Worm (Caenorhabditis elegans): ENCODE measurements around the gene T04G9.6.

T04G9.6 gene

ce11 chrX:770537-770936 is 14.2 kb downstream of the T04G9.6 start, which contains the start of gene T04G9.7:
Gene T04G9.7, plus strand, starts transcription at chrX:770837.
- TF ChIP-seq attf-4 (tag; optimal IDR thresholded peaks at IDR 0.05) (no peak), nhr-111 (GFP tag; optimal IDR thresholded peaks at IDR 0.05) (no peak), Y75B8A.6 (GFP tag; IDR thresholded peaks at IDR 0.05) (no peak), ceh-20 (GFP tag; IDR thresholded peaks at IDR 0.05) (no peak), ceh-28 (tag; optimal IDR thresholded peaks at IDR 0.05) (no peak), lin-29 (GFP tag; IDR thresholded peaks at IDR 0.05) (no peak), snpc-1.2 (GFP tag; IDR thresholded peaks at IDR 0.05) (no peak), T20F7.1 (GFP tag; optimal IDR thresholded peaks at IDR 0.05) (no peak), nhr-11 (tag; optimal IDR thresholded peaks at IDR 0.05) (no peak), daf-19 (GFP tag; conservative IDR thresholded peaks at IDR 0.05) (no peak), nhr-48 (tag; optimal IDR thresholded peaks at IDR 0.05) (no peak), unc-130 (GFP tag; optimal IDR thresholded peaks at IDR 0.05) (no peak), mep-1 (tag; optimal IDR thresholded peaks at IDR 0.05) (no peak), mdt-29 (GFP tag; IDR thresholded peaks at IDR 0.05) (no peak), ZK337.2 (GFP tag; IDR thresholded peaks at IDR 0.05) (no peak), vab-7 (GFP tag; IDR thresholded peaks at IDR 0.05) (no peak), tag-97 (GFP tag; IDR thresholded peaks at IDR 0.05) (no peak), pha-4 (GFP tag; IDR thresholded peaks at IDR 0.05) (no peak), pha-4 (tag; optimal IDR thresholded peaks at IDR 0.05) (no peak)

- TF ChIP-seq nhr-77 (tag; optimal IDR thresholded peaks at IDR 0.05): no peak
- TF ChIP-seq lin-39 (tag; optimal IDR thresholded peaks at IDR 0.05): no peak
- TF ChIP-seq pqm-1 (tag; optimal IDR thresholded peaks at IDR 0.05): no peak
- no peak for TF ChIP-seq snpc-1.2 (GFP tag; IDR thresholded peaks at IDR 0.05)
- peak in 1 of 2 experiments; percentile 47 for TF ChIP-seq unc-62 (GFP tag; optimal IDR thresholded peaks at IDR 0.05 in 1 of 2)
- TF ChIP-seq unc-62 (tag; optimal IDR thresholded peaks at IDR 0.05): no peak
- no peak for TF ChIP-seq nhr-10 (tag; optimal IDR thresholded peaks at IDR 0.05)
- TF ChIP-seq attf-4 (tag; optimal IDR thresholded peaks at IDR 0.05): no peak
- no peak for TF ChIP-seq saeg-2 (GFP tag; IDR thresholded peaks at IDR 0.05)
- peak; percentile 95 for TF ChIP-seq aha-1 (tag)
- no peak for TF ChIP-seq nhr-42 (GFP tag; IDR thresholded peaks at IDR 0.05)
- no peak for TF ChIP-seq ceh-82 (tag; optimal IDR thresholded peaks at IDR 0.05)
- no peak for TF ChIP-seq ztf-11 (tag; optimal IDR thresholded peaks at IDR 0.05)
- TF ChIP-seq tag-97 (GFP tag; IDR thresholded peaks at IDR 0.05): no peak
These were observed 15.2 kb downstream of the T04G9.6 start for ce11 chrX:769550-769949.

- TF ChIP-seq rbr-2 (tag; optimal IDR thresholded peaks at IDR 0.05): peak; percentile 97
- TF ChIP-seq unc-130 (GFP tag; optimal IDR thresholded peaks at IDR 0.05): no peak
- peak; percentile 99 for TF ChIP-seq lin-38 (GFP tag; IDR thresholded peaks at IDR 0.05)
- TF ChIP-seq snpc-4 (tag; optimal IDR thresholded peaks at IDR 0.05): no peak
- peak; percentile 66 for TF ChIP-seq lin-15B (tag; optimal IDR thresholded peaks at IDR 0.05)
- no peak for TF ChIP-seq F44E2.7 (GFP tag; IDR thresholded peaks at IDR 0.05)
- TF ChIP-seq hlh-11 (tag; optimal IDR thresholded peaks at IDR 0.05): peak; percentile 98
- TF ChIP-seq F10B5.3 (tag; optimal IDR thresholded peaks at IDR 0.05): peak; percentile 72
- peak; percentile 91 for TF ChIP-seq egl-43 (GFP tag; IDR thresholded peaks at IDR 0.05)
- peak; percentile 97 for TF ChIP-seq mep-1 (tag; optimal IDR thresholded peaks at IDR 0.05)
- TF ChIP-seq snpc-1.2 (GFP tag; IDR thresholded peaks at IDR 0.05): peak; percentile 47; the same call in 1 of the 2 replicates
- no peak for TF ChIP-seq dmd-9 (GFP tag; IDR thresholded peaks at IDR 0.05)
- no peak for TF ChIP-seq ces-1 (GFP tag; optimal IDR thresholded peaks at IDR 0.05)
- peak; percentile 94 for TF ChIP-seq mes-2 (tag; optimal IDR thresholded peaks at IDR 0.05; ENCODE audit: poor library complexity, severe bottlenecking)
- TF ChIP-seq Y48G9A.11 (GFP tag; IDR thresholded peaks at IDR 0.05): no peak
- no peak for TF ChIP-seq daf-8 (GFP tag; IDR thresholded peaks at IDR 0.05)
- no peak for TF ChIP-seq attf-4 (tag; optimal IDR thresholded peaks at IDR 0.05)
- peak; percentile 97 for TF ChIP-seq nhr-25 (tag; optimal IDR thresholded peaks at IDR 0.05; ENCODE audit: borderline replicate concordance, insufficient read depth)
- TF ChIP-seq spr-1 (tag; optimal IDR thresholded peaks at IDR 0.05): peak; percentile 92
- no peak for TF ChIP-seq unc-39 (tag; optimal IDR thresholded peaks at IDR 0.05)
- peak; percentile 92 for TF ChIP-seq lin-13 (GFP tag; optimal IDR thresholded peaks at IDR 0.05)
- peak; percentile 90 for TF ChIP-seq T20F7.1 (GFP tag; optimal IDR thresholded peaks at IDR 0.05)
- no peak for TF ChIP-seq F49E8.2 (tag; optimal IDR thresholded peaks at IDR 0.05; ENCODE audit: borderline replicate concordance)
- TF ChIP-seq nhr-11 (tag; optimal IDR thresholded peaks at IDR 0.05): peak; percentile 94
- TF ChIP-seq nhr-6 (tag; optimal IDR thresholded peaks at IDR 0.05): peak; percentile 96
These were observed 16.6 kb downstream of the T04G9.6 start, which contains the start of the genes trap-2 and ile-2 for ce11 chrX:768061-768646. Gene trap-2, minus strand, starts transcription at chrX:768069. Gene ile-2, plus strand, starts transcription at chrX:768596.

Data from whole organism, L4 larva.